Fruit fly (Drosophila melanogaster) whole organism, wandering third instar larva: ENCODE data around the gene eEF1alpha2.
A peak's percentile ranks its signal among the peaks of the same experiment; 100 is the strongest.

Experiments
- Abd-B ChIP-seq: fragments of >200 bp; optimal IDR thresholded peaks from 2 replicates; lab custom pipeline; 2017; ENCODE audit warnings: missing biosample characterization, missing genetic modification characterization
- CG32264 ChIP-seq: fragments of 200-800 bp; sonication (Bioruptor generic); optimal IDR thresholded peaks from 2 replicates; lab custom pipeline; 2016; ENCODE audit warnings: missing biosample characterization, missing genetic modification characterization
- CG9705 ChIP-seq: fragments of 200-800 bp; sonication (Bioruptor generic); optimal IDR thresholded peaks from 2 replicates; lab custom pipeline; 2018; ENCODE audit warnings: missing biosample characterization, mild to moderate bottlenecking, missing genetic modification characterization
- CrebA ChIP-seq: fragments of 200-800 bp; sonication (Bioruptor generic); optimal IDR thresholded peaks from 2 replicates; lab custom pipeline; 2016; ENCODE audit warnings: missing biosample characterization, mild to moderate bottlenecking, missing genetic modification characterization, borderline replicate concordance
- Dfd ChIP-seq: fragments of >200 bp; optimal IDR thresholded peaks from 2 replicates; lab custom pipeline; 2017; ENCODE audit warnings: missing biosample characterization, missing genetic modification characterization
- Dif ChIP-seq: fragments of 200-275, 200-300 bp; sonication (Bioruptor generic); optimal IDR thresholded peaks from 2 replicates; lab custom pipeline; 2018; ENCODE audit warnings: missing biosample characterization, missing genetic modification characterization; ENCODE audit not compliant: partially characterized antibody
- GATAd ChIP-seq: sonication (Bioruptor generic); optimal IDR thresholded peaks from 2 replicates; lab custom pipeline; 2016; ENCODE audit warnings: missing biosample characterization, missing genetic modification characterization
- HLH106 ChIP-seq: fragments of 200-800 bp; optimal IDR thresholded peaks from 3 replicates; lab custom pipeline; 2019; ENCODE audit warnings: missing biosample characterization, mild to moderate bottlenecking, missing genetic modification characterization, moderate library complexity
- Hnf4 ChIP-seq: fragments of 200-800 bp; sonication (Bioruptor generic); optimal IDR thresholded peaks from 2 replicates; lab custom pipeline; 2016; ENCODE audit warnings: missing biosample characterization, mild to moderate bottlenecking, missing genetic modification characterization
- Hr78 ChIP-seq: fragments of >200 bp; optimal IDR thresholded peaks from 2 replicates; lab custom pipeline; 2017; ENCODE audit warnings: missing biosample characterization, missing genetic modification characterization
- Jra ChIP-seq: sonication (Bioruptor generic); optimal IDR thresholded peaks from 2 replicates; lab custom pipeline; 2016; ENCODE audit warnings: missing biosample characterization, missing genetic modification characterization
- Mio ChIP-seq: sonication (Bioruptor generic); optimal IDR thresholded peaks from 2 replicates; lab custom pipeline; 2016; ENCODE audit warnings: missing biosample characterization, missing genetic modification characterization
- Myc ChIP-seq: fragments of >200 bp; optimal IDR thresholded peaks from 2 replicates; lab custom pipeline; 2017
- N ChIP-seq: fragments of >200 bp; optimal IDR thresholded peaks from 2 replicates; lab custom pipeline; 2018; ENCODE audit warnings: missing biosample characterization, missing external identifiers, missing genetic modification characterization
- OdsH ChIP-seq: fragments of 200-800 bp; sonication (Bioruptor generic); optimal IDR thresholded peaks from 2 replicates; lab custom pipeline; 2016; ENCODE audit warnings: missing biosample characterization, mild to moderate bottlenecking, missing genetic modification characterization
- Rel ChIP-seq, 2 experiments: fragments of 200-800 bp; sonication (Bioruptor generic) in 1 of 2; optimal IDR thresholded peaks; 2 replicates in 1 of 2; 3 replicates in 1 of 2; lab custom pipeline; 2016 to 2019; ENCODE audit warnings: mild to moderate bottlenecking in 2 of 2, missing biosample characterization in 2 of 2, missing genetic modification characterization in 2 of 2, moderate library complexity in 1 of 2
- Sp1 ChIP-seq: fragments of 200-800 bp; sonication (Bioruptor generic); optimal IDR thresholded peaks from 3 replicates; lab custom pipeline; 2019; ENCODE audit warnings: missing biosample characterization, mild to moderate bottlenecking, missing genetic modification characterization, moderate library complexity
- Vsx2 ChIP-seq: fragments of 200-300, 225-300 bp; sonication (Bioruptor generic); optimal IDR thresholded peaks from 2 replicates; lab custom pipeline; 2018; ENCODE audit warnings: missing biosample characterization, missing genetic modification characterization; ENCODE audit not compliant: partially characterized antibody
- br ChIP-seq: fragments of 200-800 bp; sonication (Bioruptor generic); optimal IDR thresholded peaks from 2 replicates; lab custom pipeline; 2016; ENCODE audit warnings: missing biosample characterization, missing genetic modification characterization
- brk ChIP-seq: fragments of 200-800 bp; sonication (Bioruptor generic); optimal IDR thresholded peaks from 2 replicates; lab custom pipeline; 2016; ENCODE audit warnings: missing biosample characterization, mild to moderate bottlenecking, missing genetic modification characterization
- dl ChIP-seq, 2 experiments: fragments of 175-275, 200-275 bp in 1 of 2; fragments of 200-275 bp in 1 of 2; sonication (Bioruptor generic); optimal IDR thresholded peaks; lab custom pipeline; 2018; ENCODE audit warnings: mild to moderate bottlenecking in 2 of 2, missing biosample characterization in 2 of 2, missing genetic modification characterization in 2 of 2, moderate library complexity in 2 of 2; ENCODE audit not compliant: partially characterized antibody in 2 of 2, insufficient read depth in 1 of 2
- dmrt93B ChIP-seq: fragments of 200-800 bp; sonication (Bioruptor generic); optimal IDR thresholded peaks from 2 replicates; lab custom pipeline; 2018; ENCODE audit warnings: missing biosample characterization, mild to moderate bottlenecking, missing genetic modification characterization
- dsf ChIP-seq: sonication (Bioruptor generic); optimal IDR thresholded peaks from 2 replicates; lab custom pipeline; 2016; ENCODE audit warnings: missing biosample characterization, missing genetic modification characterization, borderline replicate concordance
- ey ChIP-seq: fragments of 200-800 bp; sonication (Bioruptor generic); optimal IDR thresholded peaks from 2 replicates; lab custom pipeline; 2016; ENCODE audit warnings: missing biosample characterization, missing genetic modification characterization
- foxo ChIP-seq, 2 experiments: fragments of 200-800 bp; sonication (Bioruptor generic); optimal IDR thresholded peaks; 2 replicates in 1 of 2; 3 replicates in 1 of 2; lab custom pipeline; 2016 to 2017; ENCODE audit warnings: missing biosample characterization in 2 of 2, missing genetic modification characterization in 2 of 2
- fru ChIP-seq: fragments of 200-800 bp; sonication (Bioruptor generic); optimal IDR thresholded peaks from 3 replicates; lab custom pipeline; 2016; ENCODE audit warnings: missing biosample characterization, mild to moderate bottlenecking, missing genetic modification characterization
- h ChIP-seq: fragments of 200-800 bp; sonication (Bioruptor generic); optimal IDR thresholded peaks from 3 replicates; lab custom pipeline; 2016; ENCODE audit warnings: missing biosample characterization, mild to moderate bottlenecking, missing genetic modification characterization
- jim ChIP-seq: fragments of 175-275, 200-325 bp; sonication (Bioruptor generic); optimal IDR thresholded peaks from 2 replicates; lab custom pipeline; 2016; ENCODE audit warnings: missing biosample characterization, mild to moderate bottlenecking, missing genetic modification characterization
- pan ChIP-seq: fragments of >200 bp; optimal IDR thresholded peaks from 2 replicates; lab custom pipeline; 2017
- psq ChIP-seq: fragments of 200-800 bp; sonication (Bioruptor generic); optimal IDR thresholded peaks from 3 replicates; lab custom pipeline; 2017; ENCODE audit warnings: missing biosample characterization, mild to moderate bottlenecking, missing genetic modification characterization, moderate library complexity
- rgr ChIP-seq: fragments of 200-800 bp; sonication (Bioruptor generic); optimal IDR thresholded peaks from 3 replicates; lab custom pipeline; 2016; ENCODE audit warnings: missing biosample characterization, mild to moderate bottlenecking, missing genetic modification characterization
- sage ChIP-seq: fragments of 200-800 bp; sonication (Bioruptor generic); optimal IDR thresholded peaks from 2 replicates; lab custom pipeline; 2016; ENCODE audit warnings: missing biosample characterization, mild to moderate bottlenecking, missing genetic modification characterization
- tai ChIP-seq: sonication (Bioruptor generic); optimal IDR thresholded peaks from 2 replicates; lab custom pipeline; 2016; ENCODE audit warnings: missing biosample characterization, missing genetic modification characterization
- woc ChIP-seq: sonication (Bioruptor generic); optimal IDR thresholded peaks from 2 replicates; lab custom pipeline; 2016; ENCODE audit warnings: missing biosample characterization, mild to moderate bottlenecking, missing genetic modification characterization

eEF1alpha2 gene

DNA sequence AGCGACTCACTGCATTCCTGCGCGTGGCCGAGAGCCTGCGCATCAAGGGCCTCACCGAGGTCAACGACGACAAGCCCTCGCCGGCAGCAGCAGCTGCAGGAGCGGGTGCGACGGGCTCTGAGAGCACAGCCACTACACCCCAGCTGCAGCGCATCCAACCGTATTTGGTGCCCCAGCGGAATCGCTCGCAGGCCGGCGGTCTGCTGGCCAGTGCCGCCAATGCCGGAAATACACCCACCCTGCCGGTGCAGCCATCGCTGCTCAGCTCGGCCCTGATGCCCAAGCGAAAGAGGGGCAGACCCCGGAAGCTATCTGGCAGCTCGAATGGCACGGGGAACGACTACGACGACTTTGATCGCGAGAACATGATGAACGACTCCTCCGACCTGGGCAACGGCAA, 10.5 kb upstream of the eEF1alpha2 start:
- TF ChIP-seq dmrt93B (GFP tag; lab: Kevin White, UChicago) (no peak), fru (GFP tag; lab: Kevin White, UChicago) (no peak), CG9705 (GFP tag; lab: Kevin White, UChicago) (no peak), CG32264 (GFP tag; lab: Kevin White, UChicago) (no peak), rgr (GFP tag; lab: Kevin White, UChicago) (no peak), HLH106 (no peak), Hnf4 (GFP tag; lab: Kevin White, UChicago) (no peak), Dif (GFP tag; lab: Kevin White, UChicago) (no peak), woc (GFP tag; lab: Kevin White, UChicago) (no peak), Abd-B (GFP tag; lab: Kevin White, UChicago) (no peak), pan (lab: Kevin White, UChicago) (no peak)

dm6 chr3R:31736776-31737175, 1.5 kb upstream of the eEF1alpha2 start, which contains the start of the genes CstF50 and CG11563:
Gene CstF50 (minus strand): TSS chr3R:31736963.
Gene CG11563 (plus strand): TSS chr3R:31737035.
- TF ChIP-seq Myc (lab: Kevin White, UChicago) (peak; percentile 38), h (no peak), Mio (GFP tag; lab: Kevin White, UChicago) (no peak)

- no peak for TF ChIP-seq jim (GFP tag; lab: Kevin White, UChicago)
- no peak for TF ChIP-seq sage
- no peak for TF ChIP-seq woc (GFP tag; lab: Kevin White, UChicago)
- TF ChIP-seq, all 38 proteins: peak for 0
These were observed 959 bp downstream of the eEF1alpha2 start for dm6 chr3R:31739067-31739786.

DNA sequence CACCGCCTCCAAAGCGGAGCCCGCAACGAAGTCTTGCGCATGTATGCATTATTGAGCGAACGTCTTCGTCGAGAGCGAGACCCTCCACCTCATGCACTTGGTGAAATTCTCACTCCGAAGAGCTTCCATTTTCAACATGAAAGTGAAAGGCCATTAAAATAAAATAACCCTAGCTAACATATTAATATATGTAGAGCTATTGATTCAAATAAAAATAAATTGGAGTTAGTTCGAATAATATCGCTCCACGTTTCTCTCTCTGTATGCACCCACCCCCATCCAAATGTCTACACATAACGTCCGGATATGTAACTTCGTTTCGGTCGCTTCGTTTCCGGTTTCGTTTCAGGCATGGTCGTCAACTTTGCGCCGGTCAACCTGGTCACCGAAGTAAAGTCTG, 3.0 kb downstream of the eEF1alpha2 start:
- TF ChIP-seq Vsx2 (GFP tag; lab: Kevin White, UChicago) (no peak), br (GFP tag; lab: Kevin White, UChicago) (no peak), foxo (GFP tag; optimal IDR thresholded peaks at IDR 0.05; lab: Kevin White, UChicago) (peak in 1 of 2 experiments; percentile 26)

dm6 chr3R:31743279-31743678, 5.0 kb downstream of the eEF1alpha2 start, which contains the start of gene Tbca:
Gene Tbca (plus strand): TSS chr3R:31743490.
- TF ChIP-seq Jra (GFP tag; lab: Kevin White, UChicago) (peak; percentile 97), dsf (GFP tag; lab: Kevin White, UChicago) (no peak), brk (GFP tag; lab: Kevin White, UChicago) (no peak), Myc (lab: Kevin White, UChicago) (peak; percentile 8), jim (GFP tag; lab: Kevin White, UChicago) (peak; percentile 35), Rel (GFP tag; optimal IDR thresholded peaks at IDR 0.05; lab: Kevin White, UChicago) (no peak), Rel (tag; optimal IDR thresholded peaks at IDR 0.05; lab: Kevin White, UChicago) (peak; percentile 82)

DNA sequence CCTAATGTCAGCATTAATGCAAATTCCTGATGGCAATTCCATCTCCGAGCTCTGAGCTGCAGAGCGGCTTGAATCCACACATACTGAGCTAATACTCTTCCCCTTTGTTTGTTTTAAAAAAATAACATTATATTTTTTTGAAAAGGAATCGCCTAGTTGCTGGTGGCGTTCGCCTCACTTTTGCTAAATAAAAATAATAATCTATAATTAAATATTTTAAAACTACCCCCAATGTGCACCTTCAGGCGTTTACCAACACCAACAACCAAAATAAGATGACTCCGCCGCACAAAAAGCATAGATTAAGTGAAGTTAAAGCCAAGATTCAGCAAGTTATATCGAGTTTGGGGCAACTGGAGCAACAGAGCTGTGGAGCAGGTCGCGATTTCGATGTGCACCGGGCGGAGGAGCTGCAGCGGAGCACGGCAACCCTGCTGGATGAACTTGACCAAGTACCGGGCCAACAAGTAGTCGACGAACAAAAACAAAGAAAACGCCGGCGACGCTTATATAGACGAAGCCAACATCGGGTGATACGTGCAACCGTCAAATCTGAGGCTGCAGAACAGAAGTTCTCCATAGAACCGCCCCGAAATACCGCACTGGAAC, 5.9 kb downstream of the eEF1alpha2 start, which contains the start of gene CG1896:
Gene CG1896 (plus strand): TSS at position 239 of the 609 bp plus-strand sequence.
- TF ChIP-seq CrebA (GFP tag; lab: Kevin White, UChicago), result no peak
- TF ChIP-seq woc (GFP tag; lab: Kevin White, UChicago), result peak; percentile 6
- TF ChIP-seq Myc (lab: Kevin White, UChicago), result peak; percentile 1
- TF ChIP-seq GATAd, result no peak
- TF ChIP-seq br (GFP tag; lab: Kevin White, UChicago), result peak; percentile 54
- TF ChIP-seq Jra (GFP tag; lab: Kevin White, UChicago), result peak; percentile 0
- no peak for TF ChIP-seq pan (lab: Kevin White, UChicago)
- no peak for TF ChIP-seq Hr78 (GFP tag; lab: Kevin White, UChicago)
- TF ChIP-seq HLH106, result peak; percentile 42
- peak; percentile 54 for TF ChIP-seq psq (GFP tag; lab: Kevin White, UChicago)
- no peak for TF ChIP-seq Mio (GFP tag; lab: Kevin White, UChicago)
- TF ChIP-seq dl (GFP tag; optimal IDR thresholded peaks at IDR 0.05; lab: Kevin White, UChicago; ENCODE audit: insufficient read depth in 1 of 2, partially characterized antibody in 2 of 2), result no peak
- TF ChIP-seq dmrt93B (GFP tag; lab: Kevin White, UChicago), result no peak
- no peak for TF ChIP-seq Dif (GFP tag; lab: Kevin White, UChicago)
- TF ChIP-seq jim (GFP tag; lab: Kevin White, UChicago), result no peak
- TF ChIP-seq Sp1, result peak; percentile 55
- no peak for TF ChIP-seq dsf (GFP tag; lab: Kevin White, UChicago)
- no peak for TF ChIP-seq Rel (GFP tag; optimal IDR thresholded peaks at IDR 0.05; lab: Kevin White, UChicago)
- no peak for TF ChIP-seq Rel (tag; optimal IDR thresholded peaks at IDR 0.05; lab: Kevin White, UChicago)
- peak; percentile 42 for TF ChIP-seq ey (GFP tag; lab: Kevin White, UChicago)
- TF ChIP-seq OdsH (GFP tag; lab: Kevin White, UChicago), result peak; percentile 71
- peak; percentile 65 for TF ChIP-seq h
- no peak for TF ChIP-seq tai
- no peak for TF ChIP-seq N (GFP tag; lab: Kevin White, UChicago)
- peak; percentile 81 for TF ChIP-seq rgr (GFP tag; lab: Kevin White, UChicago)
- no peak for TF ChIP-seq Dfd
- TF ChIP-seq Abd-B (GFP tag; lab: Kevin White, UChicago), result no peak
- TF ChIP-seq sage, result no peak
